Fruit fly (Drosophila melanogaster) whole organism, embryonic: Measurements from ENCODE around the gene CG14820.

Experiments
- Bgb ChIP-seq: fragments of 200-800 bp; sonication (Bioruptor generic); IDR thresholded peaks from 2 replicates; pipeline ENCODE4 v1.3.6; 2022; ENCODE audit warnings: missing biosample characterization, missing genetic modification characterization; ENCODE audit not compliant: partially characterized antibody
- BtbVII ChIP-seq: fragments of 200-800 bp; sonication (Bioruptor generic); optimal IDR thresholded peaks from 3 replicates; lab custom pipeline; 2017; ENCODE audit warnings: missing biosample characterization, mild to moderate bottlenecking, missing genetic modification characterization
- Bteb2 ChIP-seq: fragments of 200-800 bp; sonication (Bioruptor generic); optimal IDR thresholded peaks from 2 replicates; lab custom pipeline; 2016; ENCODE audit warnings: missing biosample characterization, missing genetic modification characterization
- CG10431 ChIP-seq: fragments of 200-800 bp; sonication (Bioruptor generic); optimal IDR thresholded peaks from 3 replicates; lab custom pipeline; 2018; ENCODE audit warnings: missing biosample characterization, mild to moderate bottlenecking, missing genetic modification characterization
- CG11696 ChIP-seq: fragments of 200-800 bp; sonication (Bioruptor generic); IDR thresholded peaks from 2 replicates; pipeline ENCODE4 v1.3.6; 2022; ENCODE audit warnings: missing biosample characterization, missing genetic modification characterization
- CG12391 ChIP-seq: fragments of 200-800 bp; sonication (Bioruptor generic); optimal IDR thresholded peaks from 3 replicates; lab custom pipeline; 2018; ENCODE audit warnings: missing biosample characterization, mild to moderate bottlenecking, missing genetic modification characterization, moderate library complexity
- CG1792 ChIP-seq: fragments of 200-800 bp; sonication (Bioruptor generic); optimal IDR thresholded peaks from 2 replicates; lab custom pipeline; 2016; ENCODE audit warnings: missing biosample characterization, missing genetic modification characterization
- CG18476 ChIP-seq: fragments of 200-800 bp; sonication (Bioruptor generic); optimal IDR thresholded peaks from 2 replicates; lab custom pipeline; 2016; ENCODE audit warnings: missing biosample characterization, mild to moderate bottlenecking, missing genetic modification characterization
- CG30020 ChIP-seq: fragments of 200-800 bp; optimal IDR thresholded peaks from 2 replicates; lab custom pipeline; 2019; ENCODE audit warnings: missing biosample characterization, mild to moderate bottlenecking, missing genetic modification characterization, moderate library complexity
- CG34224 ChIP-seq: fragments of 200-800 bp; sonication (Bioruptor generic); IDR thresholded peaks from 3 replicates; pipeline ENCODE4 v1.3.6; 2022; ENCODE audit warnings: missing biosample characterization, missing genetic modification characterization; ENCODE audit not compliant: partially characterized antibody
- CG43689 ChIP-seq: fragments of 200-800 bp; sonication (Bioruptor generic); IDR thresholded peaks from 2 replicates; pipeline ENCODE4 v1.3.6; 2022; ENCODE audit warnings: missing biosample characterization, missing genetic modification characterization
- CG6683 ChIP-seq: fragments of 200-800 bp; sonication (Bioruptor generic); optimal IDR thresholded peaks from 2 replicates; lab custom pipeline; 2017; ENCODE audit warnings: missing biosample characterization, mild to moderate bottlenecking, missing genetic modification characterization, missing genetic modification reagents
- CG6813 ChIP-seq: fragments of 200-800 bp; sonication (Bioruptor generic); optimal IDR thresholded peaks from 2 replicates; lab custom pipeline; 2017; ENCODE audit warnings: missing biosample characterization, missing genetic modification characterization, mild to moderate bottlenecking, moderate library complexity, missing genetic modification reagents
- CG7271 ChIP-seq: fragments of 200-800 bp; sonication (Bioruptor generic); optimal IDR thresholded peaks from 2 replicates; lab custom pipeline; 2018; ENCODE audit warnings: missing biosample characterization, mild to moderate bottlenecking, missing genetic modification characterization, moderate library complexity
- CG8478 ChIP-seq: fragments of >200 bp; optimal IDR thresholded peaks from 2 replicates; lab custom pipeline; 2018
- CG9876 ChIP-seq: fragments of 200-800 bp; sonication (Bioruptor generic); optimal IDR thresholded peaks from 2 replicates; lab custom pipeline; 2016; ENCODE audit warnings: missing biosample characterization, missing genetic modification characterization
- D ChIP-seq, 2 experiments: fragments of 200-800 bp in 1 of 2; fragments of >200 bp in 1 of 2; sonication (Bioruptor generic) in 1 of 2; optimal IDR thresholded peaks; 2 replicates in 1 of 2; 3 replicates in 1 of 2; lab custom pipeline; 2017; ENCODE audit warnings: mild to moderate bottlenecking in 1 of 2, missing biosample characterization in 1 of 2, missing genetic modification characterization in 1 of 2, missing genetic modification reagents in 1 of 2
- D19A ChIP-seq: fragments of 200-800 bp; optimal IDR thresholded peaks from 3 replicates; lab custom pipeline; 2019; ENCODE audit warnings: missing biosample characterization, mild to moderate bottlenecking, missing genetic modification characterization, moderate library complexity
- Dad ChIP-seq: fragments of 200-800 bp; sonication (Bioruptor generic); optimal IDR thresholded peaks from 3 replicates; lab custom pipeline; 2016; ENCODE audit warnings: missing biosample characterization, missing genetic modification characterization
- Dip2 ChIP-seq: fragments of 200-800 bp; sonication (Bioruptor generic); IDR thresholded peaks from 2 replicates; pipeline ENCODE4 v1.3.6; 2022; ENCODE audit warnings: missing biosample characterization, missing genetic modification characterization
- Dll ChIP-seq: fragments of 200-800 bp; sonication (Bioruptor generic); IDR thresholded peaks from 4 replicates; pipeline ENCODE4 v1.3.6; 2022; ENCODE audit warnings: missing biosample characterization, missing genetic modification characterization; ENCODE audit not compliant: partially characterized antibody
- Doc2 ChIP-seq: fragments of 200-800 bp; sonication (Bioruptor generic); IDR thresholded peaks from 2 replicates; pipeline ENCODE4 v1.3.6; 2022; ENCODE audit warnings: missing biosample characterization, missing genetic modification characterization
- Drgx ChIP-seq: fragments of 200-800 bp; sonication (Bioruptor generic); IDR thresholded peaks from 2 replicates; pipeline ENCODE4 v1.3.6; 2022; ENCODE audit warnings: missing biosample characterization, missing genetic modification characterization
- HLH54F ChIP-seq: fragments of 200-800 bp; sonication (Bioruptor generic); optimal IDR thresholded peaks from 3 replicates; lab custom pipeline; 2016; ENCODE audit warnings: missing biosample characterization, missing genetic modification characterization
- Hand ChIP-seq: fragments of 200-800 bp; sonication (Bioruptor generic); optimal IDR thresholded peaks from 2 replicates; lab custom pipeline; 2017; ENCODE audit warnings: mild to moderate bottlenecking, missing biosample characterization, missing genetic modification reagents, missing genetic modification characterization
- Hmr ChIP-seq: fragments of 200-800 bp; sonication (Bioruptor generic); optimal IDR thresholded peaks from 3 replicates; lab custom pipeline; 2017; ENCODE audit warnings: mild to moderate bottlenecking, missing biosample characterization, missing genetic modification reagents, missing genetic modification characterization
- MESR4 ChIP-seq: fragments of 200-800 bp; sonication (Bioruptor generic); optimal IDR thresholded peaks from 2 replicates; lab custom pipeline; 2018; ENCODE audit warnings: missing biosample characterization, mild to moderate bottlenecking, missing genetic modification characterization, moderate library complexity
- NfI ChIP-seq: fragments of 200-800 bp; sonication (Bioruptor generic); optimal IDR thresholded peaks from 3 replicates; lab custom pipeline; 2018; ENCODE audit warnings: missing biosample characterization, mild to moderate bottlenecking, missing genetic modification characterization, moderate library complexity
- Rx ChIP-seq: fragments of 200-800 bp; sonication (Bioruptor generic); IDR thresholded peaks from 2 replicates; pipeline ENCODE4 v1.3.6; 2022; ENCODE audit warnings: missing biosample characterization, missing genetic modification characterization
- Side ChIP-seq: fragments of 200-800 bp; sonication (Bioruptor generic); optimal IDR thresholded peaks from 2 replicates; lab custom pipeline; 2016; ENCODE audit warnings: missing biosample characterization, missing genetic modification characterization
- Sin3A ChIP-seq: fragments of >200 bp; optimal IDR thresholded peaks from 2 replicates; lab custom pipeline; 2018
- Sox102F ChIP-seq: fragments of 200-800 bp; sonication (Bioruptor generic); optimal IDR thresholded peaks from 2 replicates; lab custom pipeline; 2018; ENCODE audit warnings: missing biosample characterization, mild to moderate bottlenecking, missing genetic modification characterization, moderate library complexity
- Spps ChIP-seq: fragments of 200-800 bp; sonication (Bioruptor generic); optimal IDR thresholded peaks from 2 replicates; lab custom pipeline; 2018; ENCODE audit warnings: missing biosample characterization, mild to moderate bottlenecking, missing genetic modification characterization
- Stat92E ChIP-seq, 3 experiments: fragments of >200 bp in 2 of 3; fragments of 200-800 bp in 1 of 3; sonication (Bioruptor generic) in 1 of 3; optimal IDR thresholded peaks; 2 replicates each; lab custom pipeline; 2017 to 2019; ENCODE audit warnings: missing biosample characterization in 3 of 3, missing genetic modification characterization in 3 of 3, mild to moderate bottlenecking in 1 of 3, moderate library complexity in 1 of 3
- abd-A ChIP-seq: fragments of 200-800 bp; sonication (Bioruptor generic); optimal IDR thresholded peaks from 3 replicates; lab custom pipeline; 2019; ENCODE audit warnings: missing biosample characterization, mild to moderate bottlenecking, missing genetic modification characterization, moderate library complexity
- ase ChIP-seq: fragments of 200-800 bp; sonication (Bioruptor generic); IDR thresholded peaks from 3 replicates; pipeline ENCODE4 v1.3.6; 2022; ENCODE audit warnings: missing biosample characterization, missing genetic modification characterization
- ato ChIP-seq: fragments of 200-800 bp; sonication (Bioruptor generic); IDR thresholded peaks from 2 replicates; pipeline ENCODE4 v1.3.6; 2022; ENCODE audit warnings: missing biosample characterization, missing genetic modification characterization; ENCODE audit not compliant: partially characterized antibody
- cad ChIP-seq: fragments of >200 bp; optimal IDR thresholded peaks from 2 replicates; lab custom pipeline; 2017; ENCODE audit warnings: missing biosample characterization, missing genetic modification characterization
- da ChIP-seq: fragments of 200-800 bp; sonication (Bioruptor generic); optimal IDR thresholded peaks from 2 replicates; lab custom pipeline; 2016; ENCODE audit warnings: missing biosample characterization, missing genetic modification characterization
- dati ChIP-seq: fragments of 200-800 bp; sonication (Bioruptor generic); IDR thresholded peaks from 2 replicates; pipeline ENCODE4 v1.3.6; 2022; ENCODE audit warnings: missing biosample characterization, missing genetic modification characterization
- gcm ChIP-seq: fragments of 200-800 bp; sonication (Bioruptor generic); optimal IDR thresholded peaks from 2 replicates; lab custom pipeline; 2019; ENCODE audit warnings: missing biosample characterization, mild to moderate bottlenecking, missing genetic modification characterization, moderate library complexity
- hbn ChIP-seq: fragments of 200-800 bp; sonication (Bioruptor generic); IDR thresholded peaks from 2 replicates; pipeline ENCODE4 v1.3.6; 2022; ENCODE audit warnings: missing biosample characterization, missing genetic modification characterization; ENCODE audit not compliant: partially characterized antibody
- kni ChIP-seq: fragments of 200-800 bp; sonication (Bioruptor generic); optimal IDR thresholded peaks from 3 replicates; lab custom pipeline; 2017; ENCODE audit warnings: mild to moderate bottlenecking, missing biosample characterization, missing genetic modification reagents, missing genetic modification characterization
- lab ChIP-seq: fragments of 200-800 bp; sonication (Bioruptor generic); optimal IDR thresholded peaks from 3 replicates; lab custom pipeline; 2017; ENCODE audit warnings: missing biosample characterization, missing genetic modification characterization, mild to moderate bottlenecking, moderate library complexity, missing genetic modification reagents
- mld ChIP-seq: fragments of 200-800 bp; sonication (Bioruptor generic); IDR thresholded peaks from 3 replicates; pipeline ENCODE4 v1.3.6; 2022; ENCODE audit warnings: missing biosample characterization, missing genetic modification characterization; ENCODE audit not compliant: partially characterized antibody
- pita ChIP-seq: fragments of 200-800 bp; sonication (Bioruptor generic); optimal IDR thresholded peaks from 2 replicates; lab custom pipeline; 2017; ENCODE audit warnings: missing biosample characterization, mild to moderate bottlenecking, missing genetic modification characterization
- stwl ChIP-seq: fragments of 200-800 bp; sonication (Bioruptor generic); optimal IDR thresholded peaks from 3 replicates; lab custom pipeline; 2018; ENCODE audit warnings: missing biosample characterization, mild to moderate bottlenecking, missing genetic modification characterization, moderate library complexity
- wdn ChIP-seq: fragments of 200-800 bp; sonication (Bioruptor generic); IDR thresholded peaks from 2 replicates; pipeline ENCODE4 v1.3.6; 2022; ENCODE audit warnings: missing biosample characterization, missing genetic modification characterization

CG14820 gene

DNA sequence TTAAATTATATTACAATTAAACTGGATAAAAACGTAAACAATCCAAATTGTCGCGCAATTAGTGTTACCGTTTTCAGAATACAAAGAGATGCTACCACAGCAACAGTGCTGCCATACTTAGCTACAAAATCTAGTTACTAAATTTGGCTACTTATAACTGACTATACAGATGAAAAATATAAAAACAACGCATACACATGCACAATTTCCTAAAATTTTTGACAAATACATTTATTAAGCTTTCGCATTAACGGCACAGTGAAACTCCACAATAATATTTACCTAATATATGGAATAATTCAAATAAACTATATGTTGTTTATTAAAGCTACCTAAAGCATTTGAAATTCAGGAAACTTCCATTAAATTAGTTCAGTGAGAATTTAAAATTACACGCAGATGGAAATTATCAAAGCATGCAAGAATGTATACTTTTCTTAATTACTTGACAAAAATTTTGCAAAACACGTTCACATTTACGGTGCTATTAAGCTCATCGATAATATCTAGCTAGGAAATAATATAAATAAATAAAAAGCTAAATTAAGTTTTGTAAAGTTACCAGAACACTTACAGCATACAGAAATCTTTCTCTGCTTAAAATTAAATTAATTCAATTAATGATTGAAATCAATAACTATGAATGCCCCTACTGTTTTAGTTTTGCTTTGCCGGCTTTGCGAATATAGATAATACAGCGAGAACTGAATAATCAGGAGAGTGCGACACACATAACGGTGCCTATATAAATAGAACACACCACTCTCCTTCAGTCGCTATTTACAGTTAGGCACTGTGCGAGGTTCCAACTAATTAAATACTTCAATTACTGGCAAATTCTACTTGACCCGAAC is 36.5 kb downstream of the CG14820 start, which contains the start of the genes Mis12 and CG9953 (continued):
- no peak for TF ChIP-seq Rx (GFP tag; lab: Robert Waterston, UW)
- no peak for TF ChIP-seq CG6683 (GFP tag; lab: Kevin White, UChicago)
- TF ChIP-seq MESR4 (GFP tag; lab: Kevin White, UChicago) = peak; percentile 9
- TF ChIP-seq Sin3A (lab: Kevin White, UChicago) = no peak
- no peak for TF ChIP-seq Spps (tag; lab: Kevin White, UChicago)
- TF ChIP-seq Doc2 (GFP tag; lab: Robert Waterston, UW) = no peak
- no peak for TF ChIP-seq pita (GFP tag; lab: Kevin White, UChicago)
- no peak for TF ChIP-seq CG34224 (GFP tag; lab: Robert Waterston, UW)
- TF ChIP-seq NfI = no peak
- peak; percentile 12 for TF ChIP-seq Sox102F
- TF ChIP-seq dati (GFP tag; lab: Robert Waterston, UW) = no peak
- TF ChIP-seq Drgx (GFP tag; lab: Robert Waterston, UW) = 0 out of 2 replicates have a peak, but pooled peaks have one; percentile 23
- TF ChIP-seq Bteb2 = peak; percentile 10
- no peak for TF ChIP-seq CG10431 (GFP tag; lab: Kevin White, UChicago)
- TF ChIP-seq CG43689 (GFP tag; lab: Robert Waterston, UW) = no peak
- peak; percentile 64 for TF ChIP-seq CG12391 (tag; lab: Kevin White, UChicago)
- no peak for TF ChIP-seq mld
- TF ChIP-seq Dip2 (GFP tag; lab: Robert Waterston, UW) = no peak
- no peak for TF ChIP-seq Stat92E (GFP tag; optimal IDR thresholded peaks at IDR 0.05; lab: Kevin White, UChicago)
- TF ChIP-seq Dll (GFP tag; lab: Robert Waterston, UW) = no peak
- TF ChIP-seq da = no peak
- no peak for TF ChIP-seq HLH54F (GFP tag; lab: Kevin White, UChicago)
- no peak for TF ChIP-seq wdn (GFP tag; lab: Robert Waterston, UW)
- no peak for TF ChIP-seq CG18476 (GFP tag; lab: Kevin White, UChicago)
- no peak for TF ChIP-seq CG9876 (GFP tag; lab: Kevin White, UChicago)
- no peak for TF ChIP-seq stwl (tag; lab: Kevin White, UChicago)
- TF ChIP-seq CG7271 (tag; lab: Kevin White, UChicago) = no peak
- no peak for TF ChIP-seq Side (GFP tag; lab: Kevin White, UChicago)
- no peak for TF ChIP-seq D (optimal IDR thresholded peaks at IDR 0.05; lab: Kevin White, UChicago)
- TF ChIP-seq D (GFP tag; optimal IDR thresholded peaks at IDR 0.05; lab: Kevin White, UChicago) = peak; percentile 30
- no peak for TF ChIP-seq ato (GFP tag; lab: Robert Waterston, UW)
- no peak for TF ChIP-seq Bgb (GFP tag; lab: Robert Waterston, UW)
- TF ChIP-seq CG30020 = peak; percentile 46
- TF ChIP-seq Hand (GFP tag; lab: Kevin White, UChicago) = no peak
- TF ChIP-seq Hmr (GFP tag; lab: Kevin White, UChicago) = no peak
- no peak for TF ChIP-seq CG1792
- TF ChIP-seq CG11696 = no peak
- TF ChIP-seq gcm (GFP tag; lab: Kevin White, UChicago) = no peak
- no peak for TF ChIP-seq kni (GFP tag; lab: Kevin White, UChicago)
- TF ChIP-seq D19A (tag; lab: Kevin White, UChicago) = no peak
- TF ChIP-seq cad = no peak
- TF ChIP-seq hbn (GFP tag; lab: Robert Waterston, UW) = no peak
- no peak for TF ChIP-seq CG8478 (lab: Kevin White, UChicago)
- TF ChIP-seq ase (GFP tag; lab: Robert Waterston, UW) = peak; percentile 48; the same call in 1 of the 3 replicates
- TF ChIP-seq abd-A (tag; lab: Kevin White, UChicago) = no peak
- TF ChIP-seq lab (GFP tag; lab: Kevin White, UChicago) = no peak
- TF ChIP-seq BtbVII (GFP tag; lab: Kevin White, UChicago) = no peak
- TF ChIP-seq CG6813 = no peak
- TF ChIP-seq Dad (GFP tag; lab: Kevin White, UChicago) = no peak
